Worm (Caenorhabditis elegans) whole organism, late embryonic: ENCODE measurements around the gene tbc-14.

Experiments
- ama-1 ChIP-seq: fragments of 150-350 bp; optimal IDR thresholded peaks from 2 replicates; lab custom pipeline; 2014
- ceh-14 ChIP-seq: sonication (generic microtip); optimal IDR thresholded peaks from 2 replicates; lab custom pipeline; 2016; ENCODE audit warnings: missing genotype, missing genetic modification characterization, missing compliant biosample characterization
- ceh-18 ChIP-seq: sonication (generic microtip); optimal IDR thresholded peaks from 2 replicates; lab custom pipeline; 2016; ENCODE audit warnings: missing genetic modification characterization, missing compliant biosample characterization
- ceh-45 ChIP-seq: fragments of 200-800 bp; sonication (Bioruptor generic); IDR thresholded peaks from 2 replicates; pipeline ENCODE4 v1.3.6; 2022; ENCODE audit warnings: missing genetic modification reagents, missing genetic modification characterization, missing compliant biosample characterization
- ceh-9 ChIP-seq: sonication (generic microtip); optimal IDR thresholded peaks from 2 replicates; lab custom pipeline; 2016; ENCODE audit warnings: mild to moderate bottlenecking, missing genetic modification characterization, inconsistent platforms, missing compliant biosample characterization
- hlh-15 ChIP-seq: sonication (generic microtip); optimal IDR thresholded peaks from 2 replicates; lab custom pipeline; 2016; ENCODE audit warnings: missing genetic modification characterization, missing compliant biosample characterization
- hlh-30 ChIP-seq: sonication (generic microtip); optimal IDR thresholded peaks from 2 replicates; lab custom pipeline; 2017; ENCODE audit warnings: antibody characterized with exemption, missing genetic modification characterization, missing compliant biosample characterization; ENCODE audit not compliant: insufficient read depth
- pqm-1 ChIP-seq: sonication (generic microtip); optimal IDR thresholded peaks from 2 replicates; lab custom pipeline; 2016; ENCODE audit warnings: missing genetic modification characterization, missing compliant biosample characterization
- rnt-1 ChIP-seq: sonication (generic microtip); optimal IDR thresholded peaks from 2 replicates; lab custom pipeline; 2016; ENCODE audit warnings: missing genetic modification characterization, missing compliant biosample characterization
- sox-4 ChIP-seq: sonication (generic microtip); optimal IDR thresholded peaks from 2 replicates; lab custom pipeline; 2017; ENCODE audit warnings: mild to moderate bottlenecking, missing genetic modification characterization, inconsistent platforms, missing compliant biosample characterization
- unc-86 ChIP-seq: sonication (generic microtip); optimal IDR thresholded peaks from 2 replicates; lab custom pipeline; 2016; ENCODE audit warnings: missing genetic modification characterization, missing compliant biosample characterization

DNA sequence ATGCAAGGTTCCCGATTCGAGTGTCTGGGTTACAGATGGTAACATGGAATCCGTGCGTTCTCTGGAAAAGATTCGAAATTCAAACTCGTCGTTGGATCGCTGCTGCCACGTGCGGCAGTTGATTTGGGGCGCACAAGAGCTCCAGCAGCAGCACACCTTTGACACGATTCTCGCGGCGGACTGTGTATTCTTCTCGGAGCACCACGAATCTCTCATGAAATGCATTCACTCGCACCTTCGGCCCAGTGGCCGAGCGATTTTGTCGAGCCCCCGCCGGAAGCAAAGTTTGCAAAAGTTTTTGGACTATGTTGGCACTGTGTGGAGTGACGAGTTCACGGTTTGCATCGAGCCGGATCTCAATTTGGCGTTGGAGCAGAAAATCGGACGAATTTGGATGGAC is 30.8 kb downstream of the tbc-14 start:
- TF ChIP-seq hlh-15 (tag; lab: Kevin White, UChicago) (no peak), pqm-1 (tag; lab: Kevin White, UChicago) (no peak), sox-4 (tag; lab: Kevin White, UChicago) (no peak), hlh-30 (no peak), ama-1 (lab: Kevin White, UChicago) (no peak), ceh-45 (GFP tag; lab: Robert Waterston, UW) (no peak), rnt-1 (no peak), ceh-14 (tag; lab: Kevin White, UChicago) (no peak), ceh-9 (tag; lab: Kevin White, UChicago) (no peak), ceh-18 (tag; lab: Kevin White, UChicago) (no peak), unc-86 (tag; lab: Kevin White, UChicago) (no peak)
